Worm (Caenorhabditis elegans): ENCODE results near the gene nhr-225.

Gene nhr-225

DNA sequence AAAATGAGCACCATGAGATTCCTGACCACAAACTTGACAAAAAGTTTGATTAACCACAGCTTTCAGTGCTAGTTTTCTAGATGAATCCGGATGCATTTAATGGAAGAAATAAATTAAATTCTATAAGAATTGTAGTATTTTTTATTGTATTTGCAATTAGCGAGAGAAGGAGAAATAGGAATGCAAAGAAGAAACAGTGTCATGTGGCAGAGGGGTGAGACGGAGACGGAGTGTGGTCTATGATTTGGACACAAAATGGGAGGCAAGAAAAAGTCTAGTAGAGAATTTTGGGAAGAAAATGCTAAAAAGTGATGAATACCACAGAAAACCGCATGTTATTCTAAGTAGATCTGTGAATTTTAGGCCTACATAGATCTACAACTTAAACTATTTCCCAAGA, 12.2 kb downstream of the nhr-225 start, which contains the start of gene nhr-59:
Gene nhr-59, minus strand, starts transcription at position 214 of the 400 bp plus-strand sequence.
- no peak for TF ChIP-seq mep-1 (tag; optimal IDR thresholded peaks at IDR 0.05)
- TF ChIP-seq mdl-1 (tag; optimal IDR thresholded peaks at IDR 0.05), result peak in 1 of 2 experiments; percentile 9
- no peak for TF ChIP-seq arid-1 (GFP tag; conservative IDR thresholded peaks at IDR 0.05)
- TF ChIP-seq ceh-44 (GFP tag; IDR thresholded peaks at IDR 0.05), result no peak
- no peak for TF ChIP-seq dpl-1 (GFP tag; optimal IDR thresholded peaks at IDR 0.05)
- TF ChIP-seq daf-12 (tag; optimal IDR thresholded peaks at IDR 0.05), result no peak
- TF ChIP-seq F44E2.7 (GFP tag; IDR thresholded peaks at IDR 0.05), result no peak
- TF ChIP-seq zfp-2 (tag; optimal IDR thresholded peaks at IDR 0.05), result no peak
- TF ChIP-seq ctbp-1 (GFP tag; IDR thresholded peaks at IDR 0.05), result no peak
- no peak for TF ChIP-seq unc-62 (GFP tag; optimal IDR thresholded peaks at IDR 0.05 in 1 of 2)
- TF ChIP-seq unc-62 (tag; optimal IDR thresholded peaks at IDR 0.05), result no peak
- TF ChIP-seq cey-2 (tag; optimal IDR thresholded peaks at IDR 0.05; ENCODE audit: borderline replicate concordance, insufficient read depth), result no peak
- no peak for TF ChIP-seq nhr-10 (tag; optimal IDR thresholded peaks at IDR 0.05)
- no peak for TF ChIP-seq mxl-3 (GFP tag; optimal IDR thresholded peaks at IDR 0.05)
- no peak for TF ChIP-seq hmg-1.1 (GFP tag; IDR thresholded peaks at IDR 0.05)
- no peak for TF ChIP-seq zag-1 (tag; optimal IDR thresholded peaks at IDR 0.05)
- no peak for TF ChIP-seq nhr-76 (tag; optimal IDR thresholded peaks at IDR 0.05)
- no peak for TF ChIP-seq lin-38 (GFP tag; IDR thresholded peaks at IDR 0.05)
- no peak for TF ChIP-seq pha-4 (GFP tag; IDR thresholded peaks at IDR 0.05)
- no peak for TF ChIP-seq pha-4 (tag; optimal IDR thresholded peaks at IDR 0.05)
- TF ChIP-seq nhr-28 (tag; optimal IDR thresholded peaks at IDR 0.05), result peak; percentile 88
- no peak for TF ChIP-seq F37D6.2 (tag; optimal IDR thresholded peaks at IDR 0.05)
- TF ChIP-seq pqm-1 (tag; optimal IDR thresholded peaks at IDR 0.05), result peak; percentile 17
- TF ChIP-seq nhr-25 (tag; optimal IDR thresholded peaks at IDR 0.05; ENCODE audit: borderline replicate concordance, insufficient read depth), result no peak
- no peak for TF ChIP-seq fos-1 (tag; optimal IDR thresholded peaks at IDR 0.05)
- no peak for TF ChIP-seq zip-11 (GFP tag; IDR thresholded peaks at IDR 0.05)
- no peak for TF ChIP-seq nhr-48 (tag; optimal IDR thresholded peaks at IDR 0.05)
- TF ChIP-seq nhr-102 (tag; optimal IDR thresholded peaks at IDR 0.05), result no peak
- no peak for TF ChIP-seq lir-3 (tag; optimal IDR thresholded peaks at IDR 0.05)
- TF ChIP-seq ceh-62 (tag; optimal IDR thresholded peaks at IDR 0.05), result no peak
- peak; percentile 81 for TF ChIP-seq hlh-30 (tag; optimal IDR thresholded peaks at IDR 0.05; ENCODE audit: insufficient read depth)
- TF ChIP-seq lsy-2 (tag; optimal IDR thresholded peaks at IDR 0.05), result no peak
- no peak for TF ChIP-seq daf-8 (GFP tag; IDR thresholded peaks at IDR 0.05)
- no peak for TF ChIP-seq R02D3.7 (tag; optimal IDR thresholded peaks at IDR 0.05)
- TF ChIP-seq nhr-77 (tag; optimal IDR thresholded peaks at IDR 0.05), result no peak
- TF ChIP-seq sdz-12 (GFP tag; optimal IDR thresholded peaks at IDR 0.05), result no peak
- peak; percentile 42 for TF ChIP-seq hlh-11 (tag; optimal IDR thresholded peaks at IDR 0.05)
- TF ChIP-seq mes-2 (tag; optimal IDR thresholded peaks at IDR 0.05; ENCODE audit: poor library complexity, severe bottlenecking), result peak; percentile 7
- no peak for TF ChIP-seq egl-43 (GFP tag; IDR thresholded peaks at IDR 0.05)
- TF ChIP-seq php-3 (GFP tag; IDR thresholded peaks at IDR 0.05), result no peak
- peak; percentile 26; the same call in 1 of the 2 replicates for TF ChIP-seq dmd-6 (GFP tag; IDR thresholded peaks at IDR 0.05)
- no peak for TF ChIP-seq fkh-10 (GFP tag; optimal IDR thresholded peaks at IDR 0.05)
- TF ChIP-seq spr-1 (tag; optimal IDR thresholded peaks at IDR 0.05), result no peak
- TF ChIP-seq ceh-20 (GFP tag; IDR thresholded peaks at IDR 0.05), result no peak
- TF ChIP-seq lin-1 (GFP tag; IDR thresholded peaks at IDR 0.05), result no peak
- peak; percentile 23 for TF ChIP-seq aha-1 (tag)
- no peak for TF ChIP-seq dmd-8 (GFP tag; IDR thresholded peaks at IDR 0.05)
- TF ChIP-seq zfp-3 (GFP tag; conservative IDR thresholded peaks at IDR 0.05), result no peak
- no peak for TF ChIP-seq jun-1 (tag; optimal IDR thresholded peaks at IDR 0.05)
- TF ChIP-seq T20F7.1 (GFP tag; optimal IDR thresholded peaks at IDR 0.05), result no peak
- no peak for TF ChIP-seq F10B5.3 (tag; optimal IDR thresholded peaks at IDR 0.05)
- TF ChIP-seq ama-1 (optimal IDR thresholded peaks at IDR 0.05), result no peak
- TF ChIP-seq attf-4 (tag; optimal IDR thresholded peaks at IDR 0.05), result no peak

Measured in whole organism, L4 larva.